Fruit fly (Drosophila melanogaster) whole organism, prepupa: Measurements from ENCODE around the gene betaNACtes1.

Experiments
- CG4318 ChIP-seq: fragments of 200-800 bp; sonication (Bioruptor generic); optimal IDR thresholded peaks from 3 replicates; lab custom pipeline; 2017; ENCODE audit warnings: missing biosample characterization, mild to moderate bottlenecking, missing genetic modification characterization
- CG6792 ChIP-seq: fragments of 200-800 bp; sonication (Bioruptor generic); optimal IDR thresholded peaks from 3 replicates; lab custom pipeline; 2016; ENCODE audit warnings: missing biosample characterization, missing genetic modification characterization
- Met ChIP-seq: fragments of 200-800 bp; sonication (Bioruptor generic); optimal IDR thresholded peaks from 3 replicates; lab custom pipeline; 2016; ENCODE audit warnings: missing biosample characterization, missing genetic modification characterization
- OdsH ChIP-seq: fragments of 200-800 bp; sonication (Bioruptor generic); optimal IDR thresholded peaks from 3 replicates; lab custom pipeline; 2016; ENCODE audit warnings: missing biosample characterization, missing genetic modification characterization
- spab ChIP-seq: fragments of 200-800 bp; sonication (Bioruptor generic); optimal IDR thresholded peaks from 2 replicates; lab custom pipeline; 2017; ENCODE audit warnings: missing biosample characterization, mild to moderate bottlenecking, missing genetic modification characterization, missing genetic modification reagents

DNA sequence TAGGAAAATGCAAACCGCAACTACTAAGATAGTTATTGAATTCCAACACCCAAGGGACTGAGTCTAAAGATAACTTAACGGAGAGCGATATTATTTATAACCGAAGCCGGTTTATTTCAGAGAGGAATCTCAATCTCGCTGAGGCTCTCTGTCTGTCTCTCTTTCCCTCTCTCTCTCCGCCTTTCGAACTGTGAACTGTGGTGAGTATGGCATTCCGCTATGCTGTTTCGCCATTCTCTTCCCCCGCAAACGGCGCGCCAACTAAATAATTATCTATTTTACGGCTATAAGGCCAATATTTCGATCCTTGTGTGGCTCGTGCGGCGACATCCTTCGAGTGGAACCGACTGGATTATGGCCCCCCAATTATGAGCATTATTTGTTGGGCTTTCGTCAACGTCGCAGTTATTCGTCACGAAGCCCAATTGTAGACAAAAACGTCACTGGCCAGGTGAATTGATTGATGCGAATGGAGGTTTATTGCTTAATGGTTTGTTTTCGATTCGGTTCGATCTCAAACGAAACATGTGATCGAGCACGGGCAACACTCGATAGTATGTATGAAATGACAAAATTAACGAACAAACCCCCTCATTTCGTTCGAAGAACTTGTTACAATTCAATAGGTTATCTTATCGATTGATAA is 39.8 kb upstream of the betaNACtes1 start:
- no peak for TF ChIP-seq Met
- TF ChIP-seq CG6792 (GFP tag; lab: Kevin White, UChicago): no peak
- TF ChIP-seq spab (GFP tag; lab: Kevin White, UChicago): no peak
- TF ChIP-seq OdsH (GFP tag; lab: Kevin White, UChicago): no peak
- TF ChIP-seq CG4318 (GFP tag; lab: Kevin White, UChicago): no peak
